Worm (Caenorhabditis elegans) whole organism, midembryonic: Measurements from ENCODE around the gene penr-1.

Experiments used
- cog-1 ChIP-seq: sonication (generic microtip); optimal IDR thresholded peaks from 2 replicates; lab custom pipeline; 2016; ENCODE audit warnings: missing genetic modification characterization, missing compliant biosample characterization
- flt-1 ChIP-seq: fragments of 200-800 bp; sonication (Bioruptor generic); IDR thresholded peaks from 2 replicates; pipeline ENCODE4 v1.3.6; 2022; ENCODE audit warnings: missing genetic modification characterization, missing compliant biosample characterization

DNA sequence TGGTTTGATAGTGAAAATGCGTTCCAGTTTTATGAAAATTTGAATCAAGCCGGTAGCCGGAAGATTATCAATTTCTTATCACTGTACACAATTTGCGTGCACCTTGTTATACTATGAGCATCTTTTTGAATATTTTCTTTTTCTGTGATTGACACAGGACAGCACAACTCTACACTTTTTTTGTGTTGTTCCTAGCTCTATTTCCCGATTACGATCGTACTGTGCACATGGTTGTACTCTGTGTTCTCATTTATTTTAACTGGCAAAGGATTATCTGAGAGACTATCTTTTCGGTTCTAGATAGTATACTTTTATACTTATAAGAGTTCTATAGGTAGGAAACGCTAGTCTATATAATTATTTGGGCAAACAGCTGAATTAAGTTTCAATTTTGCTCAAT, 2.7 kb downstream of the penr-1 start:
- TF ChIP-seq flt-1 (GFP tag; lab: Robert Waterston, UW) (no peak), cog-1 (no peak)
